Worm (Caenorhabditis elegans) whole organism, L3 larva: ENCODE measurements around the gene C09B9.85.

Experiments used
- R02D3.7 ChIP-seq: fragments of 150-350 bp; optimal IDR thresholded peaks from 2 replicates; lab custom pipeline; 2014; ENCODE audit warnings: missing biosample characterization, missing genetic modification characterization
- ceh-82 ChIP-seq: fragments of 150-350 bp; optimal IDR thresholded peaks from 2 replicates; lab custom pipeline; 2014; ENCODE audit warnings: missing biosample characterization, missing genetic modification characterization
- elt-3 ChIP-seq, 3 experiments: fragments of 150-350 bp in 1 of 3; sonication (generic microtip) in 2 of 3; optimal IDR thresholded peaks; 2 replicates in 2 of 3; 4 replicates in 1 of 3; lab custom pipeline; 2014 to 2017; ENCODE audit warnings: missing biosample characterization in 3 of 3, missing genetic modification characterization in 3 of 3
- jun-1 ChIP-seq: fragments of 150-350 bp; optimal IDR thresholded peaks from 2 replicates; lab custom pipeline; 2014; ENCODE audit warnings: missing biosample characterization, missing genetic modification reagents, missing genetic modification characterization
- nfya-1 ChIP-seq: sonication (generic microtip); optimal IDR thresholded peaks from 2 replicates; lab custom pipeline; 2017; ENCODE audit warnings: missing genetic modification characterization, mild to moderate bottlenecking, missing compliant biosample characterization, antibody characterized with exemption, moderate library complexity; ENCODE audit not compliant: insufficient read depth
- nhr-11 ChIP-seq: fragments of 150-350 bp; optimal IDR thresholded peaks from 2 replicates; lab custom pipeline; 2014; ENCODE audit warnings: missing biosample characterization, missing genetic modification characterization
- nhr-12 ChIP-seq: fragments of 150-350 bp; optimal IDR thresholded peaks from 2 replicates; lab custom pipeline; 2014; ENCODE audit warnings: missing biosample characterization, missing genetic modification characterization
- nhr-25 ChIP-seq: sonication (generic microtip); optimal IDR thresholded peaks from 2 replicates; lab custom pipeline; 2017; ENCODE audit warnings: missing biosample characterization, missing genetic modification characterization
- pqm-1 ChIP-seq: fragments of 150-350 bp; optimal IDR thresholded peaks from 2 replicates; lab custom pipeline; 2017; ENCODE audit warnings: missing biosample characterization, missing genetic modification characterization, inconsistent platforms
- sea-2 ChIP-seq: fragments of 150-350 bp; sonication (generic microtip); optimal IDR thresholded peaks from 4 replicates; lab custom pipeline; 2014; ENCODE audit warnings: missing biosample characterization, missing genetic modification reagents, missing genetic modification characterization
- skn-1 ChIP-seq: fragments of 150-350 bp; optimal IDR thresholded peaks from 2 replicates; lab custom pipeline; 2014; ENCODE audit warnings: missing biosample characterization, missing genetic modification characterization
- snpc-4 ChIP-seq: fragments of 150-350 bp; optimal IDR thresholded peaks from 2 replicates; lab custom pipeline; 2014; ENCODE audit warnings: missing biosample characterization, missing genetic modification characterization
- unc-39 ChIP-seq: sonication (generic microtip); optimal IDR thresholded peaks from 4 replicates; lab custom pipeline; 2017; ENCODE audit warnings: missing biosample characterization, missing genetic modification characterization
- unc-62 ChIP-seq: fragments of 150-350 bp; sonication (generic microtip); optimal IDR thresholded peaks from 4 replicates; lab custom pipeline; 2014; ENCODE audit warnings: missing biosample characterization, missing genetic modification reagents, missing genetic modification characterization

- TF ChIP-seq snpc-4 (no peak), ceh-82 (tag; lab: Kevin White, UChicago) (no peak), sea-2 (GFP tag; lab: Kevin White, UChicago) (no peak), elt-3 (tag; optimal IDR thresholded peaks at IDR 0.05; lab: Kevin White, UChicago) (no peak), nhr-11 (tag; lab: Kevin White, UChicago) (no peak), unc-39 (no peak), R02D3.7 (tag; lab: Kevin White, UChicago) (no peak), nfya-1 (tag; lab: Kevin White, UChicago) (no peak), nhr-25 (tag; lab: Kevin White, UChicago) (no peak), pqm-1 (no peak), unc-62 (GFP tag; lab: Kevin White, UChicago) (no peak), nhr-12 (tag; lab: Kevin White, UChicago) (no peak), skn-1 (tag; lab: Kevin White, UChicago) (no peak), jun-1 (no peak)
These were observed 28.6 kb downstream of the C09B9.85 start for ce11 chrIV:4996956-4997355.
